Worm (Caenorhabditis elegans): ENCODE measurements around the gene B0238.15.

DNA sequence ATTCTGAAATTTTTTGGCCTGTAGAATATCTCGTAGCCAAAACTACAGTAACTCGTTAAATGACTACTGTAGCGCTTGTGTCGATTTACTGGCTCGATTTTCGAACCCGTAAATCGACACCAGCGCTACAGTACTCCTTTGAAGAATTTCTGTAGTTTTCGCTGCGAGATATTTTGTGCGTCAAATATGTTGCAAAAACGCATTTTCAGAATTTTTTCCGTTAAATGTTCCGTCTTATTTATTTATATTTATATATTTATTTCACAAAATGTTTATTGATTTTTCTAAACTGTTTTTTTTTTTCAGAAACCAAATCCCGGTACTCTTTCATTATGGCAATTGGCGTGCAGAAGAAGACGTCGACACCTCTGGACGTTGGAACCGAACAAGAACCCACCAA, 33.8 kb downstream of the B0238.15 start, which contains the start of gene natc-2:
- TF ChIP-seq nhr-11 (tag; optimal IDR thresholded peaks at IDR 0.05) (no peak), unc-86 (tag; optimal IDR thresholded peaks at IDR 0.05) (no peak), ceh-48 (tag; optimal IDR thresholded peaks at IDR 0.05) (no peak), ceh-31 (tag; optimal IDR thresholded peaks at IDR 0.05) (no peak), gmeb-2 (tag; optimal IDR thresholded peaks at IDR 0.05) (no peak), ceh-2 (tag; optimal IDR thresholded peaks at IDR 0.05) (no peak), dve-1 (tag; optimal IDR thresholded peaks at IDR 0.05) (no peak), ceh-9 (tag; optimal IDR thresholded peaks at IDR 0.05) (no peak), ceh-6 (GFP tag; optimal IDR thresholded peaks at IDR 0.05) (no peak), ceh-30 (tag; optimal IDR thresholded peaks at IDR 0.05) (no peak), ceh-22 (tag; optimal IDR thresholded peaks at IDR 0.05) (no peak), Y22D7AL.16 (tag; optimal IDR thresholded peaks at IDR 0.05) (no peak)
